Worm (Caenorhabditis elegans) whole organism, early embryonic: Measurements from ENCODE around the gene Y37E11B.1.
"Not testable (repeated sequence)": the region's sequence is repeated elsewhere in the genome, so short reads cannot be mapped to it uniquely, and the experiment has no call there.

ENCODE experiments used
- B0310.2 ChIP-seq: sonication (generic microtip); optimal IDR thresholded peaks from 2 replicates; lab custom pipeline; 2016; ENCODE audit warnings: mild to moderate bottlenecking, missing genetic modification characterization, missing compliant biosample characterization
- F13C5.2 ChIP-seq: sonication (generic microtip); optimal IDR thresholded peaks from 2 replicates; lab custom pipeline; 2017; ENCODE audit warnings: mild to moderate bottlenecking, missing genetic modification characterization, inconsistent platforms, missing compliant biosample characterization
- aly-1 ChIP-seq: sonication (generic microtip); optimal IDR thresholded peaks from 2 replicates; lab custom pipeline; 2016; ENCODE audit warnings: missing genetic modification characterization, missing compliant biosample characterization
- ama-1 ChIP-seq: fragments of 150-350 bp; optimal IDR thresholded peaks from 2 replicates; lab custom pipeline; 2014
- ceh-13 ChIP-seq: fragments of 200-800 bp; sonication (Bioruptor generic); optimal IDR thresholded peaks from 2 replicates; lab custom pipeline; 2018; ENCODE audit warnings: mild to moderate bottlenecking, missing genetic modification characterization, missing compliant biosample characterization
- ceh-36 ChIP-seq: sonication (generic microtip); optimal IDR thresholded peaks from 2 replicates; lab custom pipeline; 2016; ENCODE audit warnings: missing genetic modification characterization, inconsistent platforms, missing compliant biosample characterization
- ets-7 ChIP-seq: sonication (generic microtip); optimal IDR thresholded peaks from 2 replicates; lab custom pipeline; 2016; ENCODE audit warnings: missing genotype, missing genetic modification characterization, missing compliant biosample characterization
- flt-1 ChIP-seq: fragments of 200-800 bp; sonication (Bioruptor generic); IDR thresholded peaks from 2 replicates; pipeline ENCODE4 v1.3.6; 2022; ENCODE audit warnings: missing genetic modification characterization, missing compliant biosample characterization
- hmbx-1 ChIP-seq: sonication (generic microtip); optimal IDR thresholded peaks from 2 replicates; lab custom pipeline; 2016; ENCODE audit warnings: mild to moderate bottlenecking, missing genetic modification characterization, missing compliant biosample characterization
- hmg-4 ChIP-seq: fragments of 200-800 bp; sonication (Bioruptor generic); optimal IDR thresholded peaks from 2 replicates; lab custom pipeline; 2018; ENCODE audit warnings: mild to moderate bottlenecking, missing genetic modification characterization, missing compliant biosample characterization
- hnd-1 ChIP-seq: sonication (generic microtip); optimal IDR thresholded peaks from 2 replicates; lab custom pipeline; 2016; ENCODE audit warnings: missing genetic modification characterization, missing compliant biosample characterization
- pes-1 ChIP-seq: fragments of 200-800 bp; sonication (Bioruptor generic); IDR thresholded peaks from 2 replicates; pipeline ENCODE4 v1.3.6; 2022; ENCODE audit warnings: missing genetic modification reagents, missing genetic modification characterization, missing compliant biosample characterization
- scrt-1 ChIP-seq: fragments of 200-800 bp; sonication (Bioruptor generic); IDR thresholded peaks from 2 replicates; pipeline ENCODE4 v1.3.6; 2022; ENCODE audit warnings: missing genetic modification characterization, missing compliant biosample characterization
- sea-1 ChIP-seq: fragments of 200-800 bp; sonication (Bioruptor generic); conservative IDR thresholded peaks from 2 replicates; pipeline ENCODE4 v1.3.6; 2022; ENCODE audit warnings: missing genetic modification characterization, missing compliant biosample characterization
- tbx-11 ChIP-seq: fragments of 200-800 bp; sonication (Bioruptor generic); IDR thresholded peaks from 2 replicates; pipeline ENCODE4 v1.3.6; 2022; ENCODE audit warnings: missing genetic modification characterization, missing compliant biosample characterization
- tbx-37 ChIP-seq: fragments of 200-800 bp; sonication (Bioruptor generic); conservative IDR thresholded peaks from 2 replicates; pipeline ENCODE4 v1.3.6; 2022; ENCODE audit warnings: missing genetic modification reagents, missing genetic modification characterization, missing compliant biosample characterization
- tra-4 ChIP-seq: sonication (generic microtip); optimal IDR thresholded peaks from 2 replicates; lab custom pipeline; 2017; ENCODE audit warnings: missing genetic modification characterization, missing compliant biosample characterization

Y37E11B.1 gene

DNA sequence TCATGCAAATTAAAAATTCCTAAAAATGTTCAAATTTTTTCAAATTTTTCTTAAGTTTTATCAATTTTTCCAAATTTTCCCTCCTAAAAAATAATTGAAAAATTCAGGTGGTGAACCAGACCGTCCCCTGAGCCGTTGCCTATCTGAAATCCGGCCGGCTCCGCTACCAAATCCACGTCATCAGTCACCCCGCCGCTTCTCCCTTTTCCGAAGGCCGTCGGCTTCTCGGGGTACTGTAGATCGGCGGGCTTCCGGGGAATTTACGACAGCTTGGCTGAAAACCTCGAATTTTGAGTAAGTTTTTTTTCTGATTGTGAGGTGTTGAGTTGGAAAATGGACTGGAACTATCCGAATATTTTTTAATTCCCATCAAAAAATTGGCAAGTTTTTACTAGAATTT, 8.8 kb upstream of the Y37E11B.1 start:
- TF ChIP-seq ama-1 (no peak), scrt-1 (GFP tag; lab: Robert Waterston, UW) (no peak), aly-1 (no peak), hmg-4 (GFP tag; lab: Kevin White, UChicago) (no peak), tbx-11 (no peak), flt-1 (GFP tag; lab: Robert Waterston, UW) (no peak), ets-7 (tag; lab: Kevin White, UChicago) (no peak), tbx-37 (GFP tag; lab: Robert Waterston, UW) (no peak), tra-4 (tag; lab: Kevin White, UChicago) (no peak), ceh-13 (no peak), hmbx-1 (tag; lab: Kevin White, UChicago) (no peak), B0310.2 (no peak)

DNA sequence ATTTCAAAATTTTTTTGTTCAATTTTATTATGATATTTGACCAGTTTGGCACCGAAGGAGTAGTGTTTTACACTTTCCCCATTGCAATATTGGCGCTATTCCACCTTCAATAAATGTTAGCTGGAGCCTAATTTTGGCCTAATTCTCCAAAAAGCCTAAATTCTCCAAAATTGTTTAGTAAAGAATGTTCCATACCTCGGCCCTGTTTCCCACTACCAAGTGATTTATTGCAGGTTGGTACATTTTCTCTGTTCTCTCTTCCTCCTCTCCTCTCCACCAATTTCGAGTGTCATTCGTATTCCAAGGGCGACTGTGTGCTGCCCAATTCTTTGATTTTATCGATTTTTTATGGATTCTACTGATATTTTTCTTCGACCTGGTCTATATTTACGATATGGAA, 1.3 kb upstream of the Y37E11B.1 start, which contains the start of gene Y37E11B.2:
Y37E11B.2 (plus strand) TSS at position 301 of the 400 bp plus-strand sequence.
- TF ChIP-seq ceh-36 (tag; lab: Kevin White, UChicago) (no peak), hnd-1 (tag; lab: Kevin White, UChicago) (no peak), tbx-37 (GFP tag; lab: Robert Waterston, UW) (no peak), pes-1 (GFP tag; lab: Robert Waterston, UW) (no peak), aly-1 (no peak), sea-1 (GFP tag; lab: Robert Waterston, UW) (no peak), B0310.2 (no peak), ama-1 (no peak), tbx-11 (no peak), tra-4 (tag; lab: Kevin White, UChicago) (no peak), F13C5.2 (tag; lab: Kevin White, UChicago) (no peak), scrt-1 (GFP tag; lab: Robert Waterston, UW) (no peak), flt-1 (GFP tag; lab: Robert Waterston, UW) (no peak), ets-7 (tag; lab: Kevin White, UChicago) (no peak), hmg-4 (GFP tag; lab: Kevin White, UChicago) (no peak), ceh-13 (no peak)

DNA sequence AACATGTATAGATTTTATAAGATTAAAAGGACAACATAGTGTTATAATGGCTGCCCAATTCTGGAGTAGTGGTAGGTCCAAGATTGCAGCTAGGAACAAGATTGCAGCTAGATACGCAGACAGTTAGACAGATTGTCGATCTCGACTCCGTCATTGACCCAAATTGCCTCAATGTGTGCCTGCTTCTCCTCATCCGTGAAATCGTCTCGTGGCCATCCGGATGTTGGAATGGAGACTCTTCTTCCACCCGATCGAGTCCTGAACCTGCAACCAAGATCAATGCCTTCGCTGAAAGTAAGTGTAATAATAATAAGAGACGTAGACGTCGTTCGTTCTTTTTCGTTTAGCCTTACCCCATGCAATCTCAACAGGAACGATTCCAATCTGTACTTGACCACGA, 754 bp upstream of the Y37E11B.1 start:
- no peak for TF ChIP-seq tbx-37 (GFP tag; lab: Robert Waterston, UW)
- TF ChIP-seq pes-1 (GFP tag; lab: Robert Waterston, UW): no peak
- no peak for TF ChIP-seq scrt-1 (GFP tag; lab: Robert Waterston, UW)
- no peak for TF ChIP-seq F13C5.2 (tag; lab: Kevin White, UChicago)
- no peak for TF ChIP-seq hmbx-1 (tag; lab: Kevin White, UChicago)
- TF ChIP-seq tbx-11: no peak
- no peak for TF ChIP-seq hnd-1 (tag; lab: Kevin White, UChicago)
- TF ChIP-seq ama-1: no peak
- no peak for TF ChIP-seq sea-1 (GFP tag; lab: Robert Waterston, UW)
- TF ChIP-seq ceh-13: no peak
- TF ChIP-seq ets-7 (tag; lab: Kevin White, UChicago): no peak
- TF ChIP-seq ceh-36 (tag; lab: Kevin White, UChicago): no peak
- TF ChIP-seq hmg-4 (GFP tag; lab: Kevin White, UChicago): no peak
- TF ChIP-seq flt-1 (GFP tag; lab: Robert Waterston, UW): no peak
- no peak for TF ChIP-seq B0310.2
- no peak for TF ChIP-seq aly-1
- TF ChIP-seq tra-4 (tag; lab: Kevin White, UChicago): no peak

DNA sequence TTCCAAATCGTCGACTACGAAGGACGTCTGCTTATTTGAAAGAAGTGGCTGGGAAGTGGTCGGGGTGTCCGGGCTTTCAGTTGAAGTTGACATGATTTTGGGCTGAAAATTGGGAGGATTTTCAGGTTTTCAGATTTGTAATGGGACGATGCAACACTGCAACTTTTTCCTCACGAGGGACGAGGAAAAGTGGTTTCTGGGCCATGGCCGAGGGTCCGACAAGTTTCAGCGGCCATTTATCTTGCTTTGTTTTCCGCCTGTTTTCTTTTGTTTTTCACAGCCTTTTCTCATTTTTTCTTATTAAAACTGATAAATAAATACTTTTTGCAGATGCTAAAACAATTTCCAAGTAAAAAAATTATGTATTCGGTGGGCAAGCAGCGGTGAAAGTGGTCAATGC, 3.4 kb downstream of the Y37E11B.1 start, which contains the start of gene blos-7:
blos-7 (minus strand) TSS at position 101 of the 400 bp plus-strand sequence.
- TF ChIP-seq F13C5.2 (tag; lab: Kevin White, UChicago); hmbx-1 (tag; lab: Kevin White, UChicago); pes-1 (GFP tag; lab: Robert Waterston, UW): not testable (repeated sequence)

DNA sequence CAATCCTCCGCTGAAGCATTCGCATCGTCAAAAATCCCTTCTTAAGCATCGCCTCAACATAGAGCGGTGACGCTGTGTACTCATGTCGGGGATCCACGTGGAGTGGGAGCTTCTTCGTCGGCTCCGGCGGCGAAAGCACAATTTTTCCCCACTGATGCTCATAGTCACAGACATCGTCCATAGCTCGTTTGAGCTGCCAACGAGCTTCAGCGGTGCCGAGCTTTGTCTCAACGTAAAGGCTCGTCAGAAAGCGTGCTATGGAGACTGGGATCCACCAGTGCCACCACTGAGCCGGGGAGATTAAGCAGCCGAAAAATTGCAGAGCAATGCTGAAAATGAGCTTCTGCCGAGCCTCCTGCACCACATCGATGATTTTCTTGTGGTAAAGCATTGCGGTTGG, 11.4 kb downstream of the Y37E11B.1 start:
- TF ChIP-seq tra-4 (tag; lab: Kevin White, UChicago): no peak
- no peak for TF ChIP-seq flt-1 (GFP tag; lab: Robert Waterston, UW)
- no peak for TF ChIP-seq ets-7 (tag; lab: Kevin White, UChicago)
- TF ChIP-seq aly-1: no peak
- no peak for TF ChIP-seq hmbx-1 (tag; lab: Kevin White, UChicago)
- TF ChIP-seq hmg-4 (GFP tag; lab: Kevin White, UChicago): no peak
- no peak for TF ChIP-seq hnd-1 (tag; lab: Kevin White, UChicago)
- TF ChIP-seq pes-1 (GFP tag; lab: Robert Waterston, UW): no peak
- TF ChIP-seq sea-1 (GFP tag; lab: Robert Waterston, UW): no peak
- TF ChIP-seq ceh-36 (tag; lab: Kevin White, UChicago): no peak
- TF ChIP-seq ama-1: no peak

DNA sequence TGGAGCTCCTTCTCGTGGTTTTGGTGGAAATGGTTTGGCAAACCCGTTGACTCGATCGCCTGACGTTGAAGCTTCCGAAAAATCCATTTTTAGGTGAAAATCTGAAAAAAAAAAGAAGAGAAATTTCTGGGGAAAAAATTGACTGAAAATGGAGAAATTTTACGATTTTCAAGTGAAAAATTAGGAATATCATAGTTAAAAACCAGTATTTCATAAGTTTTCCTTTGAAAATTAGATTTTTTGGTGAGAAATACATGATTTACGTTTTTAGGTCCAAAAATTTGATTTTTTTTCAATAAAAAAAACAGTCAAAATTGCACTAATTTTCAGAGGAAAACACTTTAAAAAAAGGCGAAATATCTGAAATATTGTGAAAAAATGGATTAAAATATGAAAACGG, 14.1 kb downstream of the Y37E11B.1 start, which contains the start of gene taf-2:
taf-2 (minus strand) TSS at position 101 of the 400 bp plus-strand sequence.
- TF ChIP-seq ceh-13 (no peak), hnd-1 (tag; lab: Kevin White, UChicago) (no peak), hmg-4 (GFP tag; lab: Kevin White, UChicago) (no peak), B0310.2 (no peak)

DNA sequence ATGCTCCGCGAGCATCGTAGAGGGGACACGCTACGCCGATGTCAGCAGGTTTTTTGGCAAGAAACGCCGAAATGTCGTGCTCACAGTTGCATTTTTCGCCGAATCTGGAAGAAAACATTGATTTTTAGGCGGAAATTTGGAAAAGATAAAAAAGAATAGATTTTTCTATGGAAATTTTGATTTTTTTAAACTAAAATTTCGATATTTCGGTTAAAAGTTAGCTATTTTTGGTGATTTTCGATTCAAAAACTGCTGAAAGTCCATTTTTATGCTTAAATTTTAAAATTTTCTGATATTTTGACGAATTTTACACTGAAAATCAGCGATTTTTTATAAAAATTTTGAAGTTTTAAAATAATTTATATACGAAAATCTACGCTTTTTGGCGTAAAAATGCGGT, 17.9 kb downstream of the Y37E11B.1 start:
- TF ChIP-seq B0310.2 (no peak), hmbx-1 (tag; lab: Kevin White, UChicago) (no peak), hmg-4 (GFP tag; lab: Kevin White, UChicago) (no peak), flt-1 (GFP tag; lab: Robert Waterston, UW) (no peak), sea-1 (GFP tag; lab: Robert Waterston, UW) (no peak), ets-7 (tag; lab: Kevin White, UChicago) (no peak), tbx-11 (no peak), tra-4 (tag; lab: Kevin White, UChicago) (no peak), F13C5.2 (tag; lab: Kevin White, UChicago) (no peak), aly-1 (no peak), pes-1 (GFP tag; lab: Robert Waterston, UW) (no peak), tbx-37 (GFP tag; lab: Robert Waterston, UW) (no peak), ama-1 (no peak), ceh-13 (no peak), scrt-1 (GFP tag; lab: Robert Waterston, UW) (no peak), ceh-36 (tag; lab: Kevin White, UChicago) (no peak), hnd-1 (tag; lab: Kevin White, UChicago) (no peak)
